Worm (Caenorhabditis elegans) whole organism, L2 larva: ENCODE results near the gene apt-9.

ENCODE experiments used
- fos-1 ChIP-seq: fragments of 150-350 bp; optimal IDR thresholded peaks from 2 replicates; lab custom pipeline; 2014; ENCODE audit warnings: missing biosample characterization, missing genetic modification characterization
- nhr-237 ChIP-seq: fragments of 150-350 bp; optimal IDR thresholded peaks from 2 replicates; lab custom pipeline; 2014; ENCODE audit warnings: missing biosample characterization, missing genetic modification characterization
- sma-9 ChIP-seq, 2 experiments: fragments of 150-350 bp in 1 of 2; sonication (generic microtip) in 1 of 2; optimal IDR thresholded peaks; 2 replicates each; lab custom pipeline; 2014 to 2016; ENCODE audit warnings: missing genetic modification characterization in 2 of 2, mild to moderate bottlenecking in 1 of 2, missing biosample characterization in 1 of 2, missing compliant biosample characterization in 1 of 2, missing genetic modification reagents in 1 of 2, moderate library complexity in 1 of 2

DNA sequence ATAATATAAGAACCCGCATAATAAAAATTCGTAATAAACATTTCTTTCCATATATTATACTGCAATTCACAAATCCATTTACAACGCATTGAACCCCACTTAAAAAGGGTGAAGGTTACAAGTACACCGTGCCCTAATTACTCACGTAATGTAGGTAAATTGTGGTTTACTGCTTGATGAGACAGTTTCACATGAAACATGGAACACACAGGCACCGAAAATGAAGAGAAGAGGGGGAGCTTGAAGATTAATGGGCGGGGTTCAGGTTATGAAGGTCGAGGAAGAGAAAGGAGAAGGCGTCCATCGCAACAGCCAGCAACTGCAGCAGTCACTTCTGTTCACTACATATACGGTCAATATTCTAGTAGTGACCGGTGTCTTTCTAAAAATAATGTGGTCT lies 8.6 kb upstream of the apt-9 start, which contains the start of gene lpr-6:
- TF ChIP-seq fos-1 (tag; lab: Kevin White, UChicago) = peak; percentile 28
- no peak for TF ChIP-seq sma-9 (GFP tag; optimal IDR thresholded peaks at IDR 0.05; lab: Kevin White, UChicago)
- TF ChIP-seq sma-9 (tag; optimal IDR thresholded peaks at IDR 0.05; lab: Kevin White, UChicago) = no peak
- no peak for TF ChIP-seq nhr-237 (tag; lab: Kevin White, UChicago)
